Worm (Caenorhabditis elegans): ENCODE results near the gene Y56A3A.31.

ce11 chrIII:11947527-11947926 is 26.8 kb upstream of the Y56A3A.31 start:
- TF ChIP-seq flt-1 (GFP tag; IDR thresholded peaks at IDR 0.05) = no peak
- no peak for TF ChIP-seq hnd-1 (tag; optimal IDR thresholded peaks at IDR 0.05)
- TF ChIP-seq hmg-4 (GFP tag; optimal IDR thresholded peaks at IDR 0.05) = peak; percentile 1

Data from whole organism, early embryonic.